Fruit fly (Drosophila melanogaster): ENCODE measurements around the gene Ssl1.

Gene Ssl1

dm6 chr3L:22837651-22838614 is 41.0 kb upstream of the Ssl1 start (continued):
- TF ChIP-seq gcm2 (GFP tag; optimal IDR thresholded peaks at IDR 0.05) (no peak), CG32772 (GFP tag; IDR thresholded peaks at IDR 0.05) (no peak), Fer3 (tag; optimal IDR thresholded peaks at IDR 0.05) (no peak), Hmx (GFP tag; optimal IDR thresholded peaks at IDR 0.05) (no peak), H15 (GFP tag; IDR thresholded peaks at IDR 0.05) (no peak), CG9932 (GFP tag; IDR thresholded peaks at IDR 0.05) (no peak), CG9817 (tag; optimal IDR thresholded peaks at IDR 0.05) (no peak), CG13296 (GFP tag; optimal IDR thresholded peaks at IDR 0.05) (no peak), Dip2 (GFP tag; IDR thresholded peaks at IDR 0.05) (no peak), tll (GFP tag; optimal IDR thresholded peaks at IDR 0.05) (no peak), Abd-B (GFP tag; optimal IDR thresholded peaks at IDR 0.05) (no peak), CG8290 (GFP tag; optimal IDR thresholded peaks at IDR 0.05) (no peak), CG8290 (tag; optimal IDR thresholded peaks at IDR 0.05) (no peak), Bteb2 (GFP tag; optimal IDR thresholded peaks at IDR 0.05) (no peak), fd96Cb (tag; optimal IDR thresholded peaks at IDR 0.05) (no peak), lmd (GFP tag; IDR thresholded peaks at IDR 0.05) (no peak), CG3995 (GFP tag; optimal IDR thresholded peaks at IDR 0.05) (no peak), Aef1 (GFP tag; IDR thresholded peaks at IDR 0.05) (no peak), pfk (GFP tag; optimal IDR thresholded peaks at IDR 0.05) (no peak), lov (optimal IDR thresholded peaks at IDR 0.05) (no peak), lov (GFP tag; IDR thresholded peaks at IDR 0.05) (no peak), MTF-1 (GFP tag; optimal IDR thresholded peaks at IDR 0.05; ENCODE audit: borderline replicate concordance) (no peak), CG12391 (tag; optimal IDR thresholded peaks at IDR 0.05) (no peak), CG34376 (GFP tag; optimal IDR thresholded peaks at IDR 0.05) (peak; percentile 57), TFAM (GFP tag; optimal IDR thresholded peaks at IDR 0.05) (no peak), ems (GFP tag; optimal IDR thresholded peaks at IDR 0.05) (no peak), ftz-f1 (GFP tag; optimal IDR thresholded peaks at IDR 0.05) (no peak), Six4 (GFP tag; optimal IDR thresholded peaks at IDR 0.05) (no peak), sim (GFP tag; IDR thresholded peaks at IDR 0.05) (no peak), CG17359 (tag; optimal IDR thresholded peaks at IDR 0.05) (no peak), slou (GFP tag; optimal IDR thresholded peaks at IDR 0.05) (no peak), pb (GFP tag; optimal IDR thresholded peaks at IDR 0.05) (no peak), CG14965 (GFP tag; optimal IDR thresholded peaks at IDR 0.05; ENCODE audit: borderline replicate concordance) (no peak), z (GFP tag; IDR thresholded peaks at IDR 0.05) (no peak), esg (GFP tag; conservative IDR thresholded peaks at IDR 0.05) (no peak), scrt (GFP tag; optimal IDR thresholded peaks at IDR 0.05) (no peak), Poxn (GFP tag; IDR thresholded peaks at IDR 0.05) (no peak), CG1602 (GFP tag; optimal IDR thresholded peaks at IDR 0.05) (no peak), pnt (GFP tag; optimal IDR thresholded peaks at IDR 0.05) (no peak), CG12299 (tag; optimal IDR thresholded peaks at IDR 0.05) (no peak), rib (GFP tag; IDR thresholded peaks at IDR 0.05) (peak; percentile 93), btn (GFP tag; optimal IDR thresholded peaks at IDR 0.05) (no peak), CG2678 (tag; optimal IDR thresholded peaks at IDR 0.05) (no peak), CkIIα-i1 (GFP tag; IDR thresholded peaks at IDR 0.05) (no peak), PHDP (tag; optimal IDR thresholded peaks at IDR 0.05) (no peak), Sox100B (GFP tag; optimal IDR thresholded peaks at IDR 0.05) (no peak), CG8281 (tag; optimal IDR thresholded peaks at IDR 0.05) (no peak), CG7839 (tag; optimal IDR thresholded peaks at IDR 0.05) (no peak), Antp (GFP tag; optimal IDR thresholded peaks at IDR 0.05) (no peak), Meics (GFP tag; optimal IDR thresholded peaks at IDR 0.05) (no peak)
